Worm (Caenorhabditis elegans) whole organism, L3 larva: ENCODE data around the gene fbxa-176.

Source experiments
- ZK546.5 ChIP-seq: sonication (generic microtip); optimal IDR thresholded peaks from 2 replicates; lab custom pipeline; 2017; ENCODE audit warnings: missing biosample characterization, missing genetic modification characterization
- aly-2 ChIP-seq: fragments of 150-350 bp; optimal IDR thresholded peaks from 2 replicates; lab custom pipeline; 2014; ENCODE audit warnings: missing biosample characterization, missing genetic modification characterization
- ceh-82 ChIP-seq: fragments of 150-350 bp; optimal IDR thresholded peaks from 2 replicates; lab custom pipeline; 2014; ENCODE audit warnings: missing biosample characterization, missing genetic modification characterization
- ceh-9 ChIP-seq: sonication (generic microtip); optimal IDR thresholded peaks from 2 replicates; lab custom pipeline; 2018; ENCODE audit warnings: missing biosample characterization, missing genetic modification characterization
- daf-12 ChIP-seq: fragments of 150-350 bp; optimal IDR thresholded peaks from 2 replicates; lab custom pipeline; 2014; ENCODE audit warnings: missing biosample characterization, missing genetic modification reagents, missing genetic modification characterization
- egl-27 ChIP-seq: sonication (generic microtip); optimal IDR thresholded peaks from 4 replicates; lab custom pipeline; 2017; ENCODE audit warnings: missing biosample characterization, missing genetic modification reagents, missing genetic modification characterization
- elt-2 ChIP-seq: sonication (generic microtip); optimal IDR thresholded peaks from 2 replicates; lab custom pipeline; 2016; ENCODE audit warnings: missing genetic modification reagents, mild to moderate bottlenecking, missing genetic modification characterization, missing compliant biosample characterization
- elt-3 ChIP-seq, 3 experiments: fragments of 150-350 bp in 1 of 3; sonication (generic microtip) in 2 of 3; optimal IDR thresholded peaks; 2 replicates in 2 of 3; 4 replicates in 1 of 3; lab custom pipeline; 2014 to 2017; ENCODE audit warnings: missing biosample characterization in 3 of 3, missing genetic modification characterization in 3 of 3
- eor-1 ChIP-seq, 2 experiments: fragments of 150-350 bp; optimal IDR thresholded peaks; 2 replicates each; lab custom pipeline; 2014 to 2018; ENCODE audit warnings: missing biosample characterization in 2 of 2, missing genetic modification characterization in 2 of 2
- fkh-2 ChIP-seq: fragments of 150-350 bp; optimal IDR thresholded peaks from 2 replicates; lab custom pipeline; 2014; ENCODE audit warnings: missing biosample characterization, missing genetic modification reagents, missing genetic modification characterization
- fos-1 ChIP-seq: fragments of 150-350 bp; optimal IDR thresholded peaks from 2 replicates; lab custom pipeline; 2014; ENCODE audit warnings: missing biosample characterization, missing genetic modification characterization
- lin-15B ChIP-seq: fragments of 150-350 bp; optimal IDR thresholded peaks from 2 replicates; lab custom pipeline; 2014; ENCODE audit warnings: missing biosample characterization, missing genetic modification characterization
- lin-39 ChIP-seq: fragments of 150-350 bp; optimal IDR thresholded peaks from 2 replicates; lab custom pipeline; 2018; ENCODE audit warnings: missing biosample characterization, missing genetic modification reagents, missing genetic modification characterization
- lsy-12 ChIP-seq: sonication (generic microtip); optimal IDR thresholded peaks from 2 replicates; lab custom pipeline; 2016; ENCODE audit warnings: mild to moderate bottlenecking, missing genetic modification characterization, missing compliant biosample characterization
- mdl-1 ChIP-seq: fragments of 150-350 bp; optimal IDR thresholded peaks from 2 replicates; lab custom pipeline; 2014; ENCODE audit warnings: missing biosample characterization, missing genetic modification characterization
- nfya-1 ChIP-seq: sonication (generic microtip); optimal IDR thresholded peaks from 2 replicates; lab custom pipeline; 2017; ENCODE audit warnings: missing genetic modification characterization, mild to moderate bottlenecking, missing compliant biosample characterization, antibody characterized with exemption, moderate library complexity; ENCODE audit not compliant: insufficient read depth
- nhr-11 ChIP-seq: fragments of 150-350 bp; optimal IDR thresholded peaks from 2 replicates; lab custom pipeline; 2014; ENCODE audit warnings: missing biosample characterization, missing genetic modification characterization
- nhr-12 ChIP-seq: fragments of 150-350 bp; optimal IDR thresholded peaks from 2 replicates; lab custom pipeline; 2014; ENCODE audit warnings: missing biosample characterization, missing genetic modification characterization
- nhr-237 ChIP-seq: fragments of 150-350 bp; optimal IDR thresholded peaks from 2 replicates; lab custom pipeline; 2014; ENCODE audit warnings: missing biosample characterization, missing genetic modification characterization
- nhr-28 ChIP-seq: fragments of 150-350 bp; optimal IDR thresholded peaks from 2 replicates; lab custom pipeline; 2014; ENCODE audit warnings: missing biosample characterization, missing genetic modification characterization
- nhr-43 ChIP-seq: sonication (generic microtip); optimal IDR thresholded peaks from 2 replicates; lab custom pipeline; 2016; ENCODE audit warnings: mild to moderate bottlenecking, missing genetic modification characterization, missing compliant biosample characterization; ENCODE audit not compliant: poor library complexity, severe bottlenecking
- nhr-76 ChIP-seq: fragments of 150-350 bp; sonication (generic microtip); optimal IDR thresholded peaks from 5 replicates; lab custom pipeline; 2014; ENCODE audit warnings: missing biosample characterization, missing genetic modification characterization
- pha-4 ChIP-seq: fragments of 150-350 bp; optimal IDR thresholded peaks from 2 replicates; lab custom pipeline; 2014; ENCODE audit warnings: missing biosample characterization, missing genetic modification reagents, missing genetic modification characterization
- sea-2 ChIP-seq: fragments of 150-350 bp; sonication (generic microtip); optimal IDR thresholded peaks from 4 replicates; lab custom pipeline; 2014; ENCODE audit warnings: missing biosample characterization, missing genetic modification reagents, missing genetic modification characterization
- skn-1 ChIP-seq: fragments of 150-350 bp; optimal IDR thresholded peaks from 2 replicates; lab custom pipeline; 2014; ENCODE audit warnings: missing biosample characterization, missing genetic modification characterization
- snpc-4 ChIP-seq: fragments of 150-350 bp; optimal IDR thresholded peaks from 2 replicates; lab custom pipeline; 2014; ENCODE audit warnings: missing biosample characterization, missing genetic modification characterization
- tbx-2 ChIP-seq: sonication (generic microtip); optimal IDR thresholded peaks from 2 replicates; lab custom pipeline; 2016; ENCODE audit warnings: mild to moderate bottlenecking, missing genetic modification characterization, missing compliant biosample characterization
- unc-39 ChIP-seq: sonication (generic microtip); optimal IDR thresholded peaks from 4 replicates; lab custom pipeline; 2017; ENCODE audit warnings: missing biosample characterization, missing genetic modification characterization
- unc-62 ChIP-seq: fragments of 150-350 bp; sonication (generic microtip); optimal IDR thresholded peaks from 4 replicates; lab custom pipeline; 2014; ENCODE audit warnings: missing biosample characterization, missing genetic modification reagents, missing genetic modification characterization
- ztf-11 ChIP-seq: fragments of 150-350 bp; optimal IDR thresholded peaks from 2 replicates; lab custom pipeline; 2014; ENCODE audit warnings: missing biosample characterization, missing genetic modification characterization
- ztf-4 ChIP-seq: fragments of 150-350 bp; optimal IDR thresholded peaks from 2 replicates; lab custom pipeline; 2014; ENCODE audit warnings: missing biosample characterization, missing genetic modification characterization

The fbxa-176 gene

DNA sequence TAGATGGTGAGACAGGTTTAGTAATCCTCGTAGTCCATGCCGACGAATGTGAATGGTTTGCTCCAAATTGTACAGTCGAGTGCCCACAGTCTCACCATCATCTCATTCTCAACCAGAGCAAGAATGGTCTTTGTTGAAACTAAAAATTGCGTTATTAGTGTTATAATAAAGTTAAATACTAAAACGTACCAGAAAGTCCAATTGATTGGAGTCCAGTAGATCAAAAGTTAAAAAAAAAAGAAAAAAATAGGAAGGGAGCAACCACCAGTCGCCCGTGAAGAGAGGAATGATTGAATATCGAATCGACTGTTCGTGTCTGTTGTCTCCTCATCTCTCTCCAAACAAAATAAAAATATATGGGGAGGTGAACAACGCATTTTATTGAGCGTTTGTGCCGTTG lies 19.0 kb upstream of the fbxa-176 start, which contains the start of gene C18D4.12:
TSS of gene C18D4.12 (minus strand) at position 101 of the 400 bp plus-strand sequence.
- TF ChIP-seq ZK546.5 (tag; lab: Kevin White, UChicago) (no peak), nfya-1 (tag; lab: Kevin White, UChicago) (no peak), nhr-43 (tag; lab: Kevin White, UChicago) (no peak), nhr-76 (tag; lab: Kevin White, UChicago) (no peak), lin-15B (tag; lab: Kevin White, UChicago) (no peak), elt-2 (no peak), nhr-11 (tag; lab: Kevin White, UChicago) (no peak), unc-62 (GFP tag; lab: Kevin White, UChicago) (no peak)

DNA sequence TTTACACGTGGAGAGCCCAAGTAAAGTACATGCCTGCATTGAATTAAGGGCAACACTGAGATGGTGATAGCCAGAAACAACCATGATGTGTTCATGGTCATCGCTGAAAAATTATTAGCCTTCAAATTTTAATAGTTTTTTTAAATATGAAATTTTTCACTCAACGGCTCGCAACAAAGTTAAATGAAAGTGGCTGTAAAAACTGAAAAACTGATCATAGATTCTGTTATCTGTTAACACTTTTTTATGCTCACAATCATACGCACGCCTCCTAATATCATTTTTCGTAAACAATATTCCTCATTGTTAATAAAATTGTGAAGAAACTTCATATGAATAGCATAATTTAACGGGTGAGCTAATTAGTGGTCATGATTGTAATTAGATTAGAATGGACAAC lies 18.1 kb upstream of the fbxa-176 start, which contains the start of gene C18D4.4:
TSS of gene C18D4.4 (minus strand) at position 101 of the 400 bp plus-strand sequence.
- TF ChIP-seq ztf-4 (tag; lab: Kevin White, UChicago) (no peak), mdl-1 (tag; lab: Kevin White, UChicago) (no peak), eor-1 (tag; optimal IDR thresholded peaks at IDR 0.05; lab: Kevin White, UChicago) (no peak), fkh-2 (no peak), nhr-12 (tag; lab: Kevin White, UChicago) (no peak), ceh-82 (tag; lab: Kevin White, UChicago) (no peak)

DNA sequence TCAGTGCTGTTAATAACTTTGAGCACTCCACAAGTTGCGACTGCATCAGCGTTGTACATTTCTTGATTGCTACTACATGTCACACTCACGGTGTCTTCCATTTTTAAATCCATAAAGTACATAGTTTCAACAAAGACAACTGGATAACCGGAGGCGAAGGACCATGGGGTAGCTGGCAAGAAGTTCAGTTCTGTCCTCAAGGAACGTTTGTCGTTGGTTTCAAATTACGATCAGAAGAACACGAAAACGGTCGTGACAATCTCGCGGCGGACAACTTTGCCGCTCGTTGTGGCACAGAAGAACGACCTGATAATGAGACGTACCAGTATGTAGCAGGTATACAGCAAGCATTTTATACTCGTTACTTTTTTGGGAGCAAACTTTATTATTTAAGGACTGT lies 16.8 kb upstream of the fbxa-176 start, which contains the start of gene C18D4.3:
TSS of gene C18D4.3 (minus strand) at position 101 of the 400 bp plus-strand sequence.
- no peak for TF ChIP-seq nhr-237 (tag; lab: Kevin White, UChicago)
- TF ChIP-seq tbx-2 (tag; lab: Kevin White, UChicago): no peak
- TF ChIP-seq elt-3 (tag; optimal IDR thresholded peaks at IDR 0.05; lab: Kevin White, UChicago): no peak
- no peak for TF ChIP-seq ceh-9 (tag; lab: Kevin White, UChicago)
- TF ChIP-seq fos-1: no peak
- no peak for TF ChIP-seq pha-4 (tag; lab: Kevin White, UChicago)
- no peak for TF ChIP-seq sea-2 (GFP tag; lab: Kevin White, UChicago)
- TF ChIP-seq aly-2: no peak
- no peak for TF ChIP-seq egl-27 (tag; lab: Kevin White, UChicago)
- TF ChIP-seq nhr-28 (tag; lab: Kevin White, UChicago): no peak
- TF ChIP-seq ceh-82 (tag; lab: Kevin White, UChicago): no peak
- no peak for TF ChIP-seq nhr-43 (tag; lab: Kevin White, UChicago)
- TF ChIP-seq unc-39 (tag; lab: Kevin White, UChicago): no peak
- no peak for TF ChIP-seq nhr-12 (tag; lab: Kevin White, UChicago)

DNA sequence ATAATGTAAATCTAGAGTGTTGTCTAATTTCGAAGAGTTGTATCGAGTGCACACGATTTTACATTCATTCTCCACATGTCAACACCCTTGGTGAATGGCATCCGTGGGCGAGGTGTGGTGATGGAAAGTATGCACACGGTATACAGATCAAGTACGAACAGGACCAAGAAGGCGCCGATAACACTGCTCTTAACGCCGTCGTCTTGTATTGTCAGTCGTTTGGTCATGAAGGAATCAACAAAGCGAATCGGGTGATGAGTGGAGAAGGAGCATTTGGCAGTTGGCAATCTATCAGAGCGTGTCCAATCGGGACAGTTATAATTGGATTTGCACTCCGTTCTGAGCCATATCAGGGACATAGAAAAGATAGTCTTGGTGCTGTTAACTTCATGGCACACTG lies 16.3 kb upstream of the fbxa-176 start:
- TF ChIP-seq fkh-2 (no peak), nhr-12 (tag; lab: Kevin White, UChicago) (no peak), ZK546.5 (tag; lab: Kevin White, UChicago) (no peak), daf-12 (tag; lab: Kevin White, UChicago) (no peak), nhr-43 (tag; lab: Kevin White, UChicago) (no peak), snpc-4 (tag; lab: Kevin White, UChicago) (no peak), fos-1 (no peak), ztf-11 (no peak), unc-62 (GFP tag; lab: Kevin White, UChicago) (no peak), skn-1 (tag; lab: Kevin White, UChicago) (no peak), lin-39 (tag; lab: Kevin White, UChicago) (no peak), ceh-82 (tag; lab: Kevin White, UChicago) (no peak), ztf-4 (tag; lab: Kevin White, UChicago) (no peak)

DNA sequence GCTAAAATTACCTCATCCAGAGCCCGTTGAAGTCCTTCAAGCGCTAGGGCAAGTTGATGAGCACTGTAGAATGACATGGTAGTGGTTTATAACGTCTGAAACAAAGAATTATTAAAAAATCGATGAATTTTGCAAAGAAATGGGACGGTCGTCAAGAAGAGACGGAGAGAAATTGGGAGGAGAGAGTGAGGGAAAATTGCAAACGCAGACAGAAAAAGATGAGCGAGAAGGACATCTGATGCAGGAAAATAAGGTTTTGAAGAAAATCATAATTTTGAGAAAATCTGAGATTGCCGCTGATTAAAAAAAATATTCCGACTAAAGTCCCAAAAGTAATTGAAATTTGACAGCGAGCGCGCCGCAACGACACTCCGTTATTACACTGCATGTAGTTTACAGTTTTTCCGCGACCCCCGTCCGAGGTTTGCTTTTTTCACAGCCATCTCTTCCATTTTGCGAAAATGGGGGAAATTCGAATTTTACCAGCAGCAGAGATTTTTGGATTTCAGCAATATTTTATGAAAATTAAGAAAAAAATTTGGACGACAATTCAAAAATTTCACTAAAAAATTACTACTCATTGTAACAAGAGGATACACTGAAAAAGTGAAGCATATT lies 11.1 kb upstream of the fbxa-176 start, which contains the start of gene C18D4.6:
TSS of gene C18D4.6 (minus strand) at position 97 of the 618 bp plus-strand sequence.
- TF ChIP-seq lin-15B (tag; lab: Kevin White, UChicago) (peak; percentile 32), pha-4 (tag; lab: Kevin White, UChicago) (peak; percentile 23), lsy-12 (tag; lab: Kevin White, UChicago) (no peak)
- TF ChIP-seq, all 47 proteins: peak for 2
